Worm (Caenorhabditis elegans) whole organism, young adult: Measurements from ENCODE around the gene orc-2.

Source experiments
- B0019.2 ChIP-seq: fragments of 200-800 bp; sonication (Bioruptor generic); conservative IDR thresholded peaks from 2 replicates; pipeline ENCODE4 v1.3.6; 2022; ENCODE audit warnings: missing genetic modification reagents, missing genetic modification characterization, missing compliant biosample characterization
- C06A6.2 ChIP-seq: fragments of 200-800 bp; sonication (Bioruptor generic); conservative IDR thresholded peaks from 2 replicates; pipeline ENCODE4 v1.3.6; 2022; ENCODE audit warnings: missing genetic modification characterization, missing compliant biosample characterization
- C17E4.6 ChIP-seq: fragments of 200-800 bp; sonication (Bioruptor generic); IDR thresholded peaks from 2 replicates; pipeline ENCODE4 v1.3.6; 2022; ENCODE audit warnings: missing genetic modification reagents, missing genetic modification characterization, missing compliant biosample characterization
- D2030.7 ChIP-seq: fragments of 200-800 bp; sonication (Bioruptor generic); IDR thresholded peaks from 2 replicates; pipeline ENCODE4 v1.3.6; 2022; ENCODE audit warnings: missing genetic modification reagents, missing genetic modification characterization, missing compliant biosample characterization
- F39B2.1 ChIP-seq: fragments of 200-800 bp; sonication (Bioruptor generic); IDR thresholded peaks from 2 replicates; pipeline ENCODE4 v1.3.6; 2022; ENCODE audit warnings: missing genetic modification reagents, missing genetic modification characterization, missing compliant biosample characterization
- F52B5.7 ChIP-seq: sonication (generic microtip); optimal IDR thresholded peaks from 2 replicates; lab custom pipeline; 2016; ENCODE audit warnings: mild to moderate bottlenecking, missing genetic modification characterization, missing compliant biosample characterization
- F57A8.1 ChIP-seq: fragments of 200-800 bp; sonication (Bioruptor generic); optimal IDR thresholded peaks from 2 replicates; lab custom pipeline; 2018; ENCODE audit warnings: mild to moderate bottlenecking, missing genetic modification characterization, moderate library complexity, missing compliant biosample characterization
- K12H6.12 ChIP-seq: fragments of 200-800 bp; sonication (Bioruptor generic); optimal IDR thresholded peaks from 2 replicates; lab custom pipeline; 2018; ENCODE audit warnings: mild to moderate bottlenecking, missing genetic modification characterization, missing compliant biosample characterization
- Y53F4B.3 ChIP-seq: fragments of 200-800 bp; sonication (Bioruptor generic); IDR thresholded peaks from 2 replicates; pipeline ENCODE4 v1.3.6; 2022; ENCODE audit warnings: missing genetic modification reagents, missing genetic modification characterization, missing compliant biosample characterization
- Y56A3A.18 ChIP-seq: fragments of 200-800 bp; sonication (Bioruptor generic); IDR thresholded peaks from 2 replicates; pipeline ENCODE4 v1.3.6; 2022; ENCODE audit warnings: missing genetic modification reagents, missing genetic modification characterization, missing compliant biosample characterization
- Y67H2A.10 ChIP-seq: fragments of 200-800 bp; sonication (Bioruptor generic); conservative IDR thresholded peaks from 2 replicates; pipeline ENCODE4 v1.3.6; 2022; ENCODE audit warnings: missing genetic modification reagents, missing genetic modification characterization, missing compliant biosample characterization
- Y79H2A.3 ChIP-seq: fragments of 200-800 bp; sonication (Bioruptor generic); conservative IDR thresholded peaks from 2 replicates; pipeline ENCODE4 v1.3.6; 2022; ENCODE audit warnings: missing genetic modification reagents, missing genetic modification characterization, missing compliant biosample characterization
- Y95B8A.8 ChIP-seq: fragments of 200-800 bp; sonication (Bioruptor generic); IDR thresholded peaks from 2 replicates; pipeline ENCODE4 v1.3.6; 2022; ENCODE audit warnings: missing genetic modification reagents, missing genetic modification characterization, missing compliant biosample characterization
- atf-7 ChIP-seq: sonication (generic microtip); optimal IDR thresholded peaks from 2 replicates; lab custom pipeline; 2017; ENCODE audit warnings: mild to moderate bottlenecking, missing genetic modification characterization, missing compliant biosample characterization
- bed-1 ChIP-seq: fragments of 200-800 bp; sonication (Bioruptor generic); IDR thresholded peaks from 2 replicates; pipeline ENCODE4 v1.3.6; 2022; ENCODE audit warnings: missing genetic modification reagents, missing genetic modification characterization, missing compliant biosample characterization
- ccch-3 ChIP-seq: fragments of 200-800 bp; sonication (Bioruptor generic); optimal IDR thresholded peaks from 2 replicates; lab custom pipeline; 2018; ENCODE audit warnings: mild to moderate bottlenecking, missing genetic modification characterization, missing compliant biosample characterization
- cebp-1 ChIP-seq, 2 experiments: fragments of 200-800 bp in 1 of 2; sonication (Bioruptor generic) in 1 of 2; sonication (generic microtip) in 1 of 2; IDR thresholded peaks in 1 of 2; optimal IDR thresholded peaks in 1 of 2; 2 replicates each; pipeline versions ENCODE4 v1.3.6 to Lab custom; 2017 to 2022; ENCODE audit warnings: missing compliant biosample characterization in 2 of 2, missing genetic modification characterization in 2 of 2, mild to moderate bottlenecking in 1 of 2, missing genetic modification reagents in 1 of 2, moderate library complexity in 1 of 2
- ceh-100 ChIP-seq: fragments of 200-800 bp; sonication (Bioruptor generic); IDR thresholded peaks from 2 replicates; pipeline ENCODE4 v1.3.6; 2022; ENCODE audit warnings: missing genetic modification reagents, missing genetic modification characterization, missing compliant biosample characterization
- ceh-79 ChIP-seq: sonication (generic microtip); optimal IDR thresholded peaks from 2 replicates; lab custom pipeline; 2017; ENCODE audit warnings: mild to moderate bottlenecking, missing genetic modification characterization, missing compliant biosample characterization
- dox-1 ChIP-seq: fragments of 200-800 bp; sonication (Bioruptor generic); IDR thresholded peaks from 2 replicates; pipeline ENCODE4 v1.3.6; 2022; ENCODE audit warnings: missing genetic modification reagents, missing genetic modification characterization, missing compliant biosample characterization
- dpff-1 ChIP-seq: sonication (generic microtip); optimal IDR thresholded peaks from 2 replicates; lab custom pipeline; 2017; ENCODE audit warnings: mild to moderate bottlenecking, missing genetic modification characterization, missing compliant biosample characterization
- egl-18 ChIP-seq: fragments of 200-800 bp; sonication (Bioruptor generic); IDR thresholded peaks from 2 replicates; pipeline ENCODE4 v1.3.6; 2022; ENCODE audit warnings: missing genetic modification reagents, missing genetic modification characterization, missing compliant biosample characterization
- ets-4 ChIP-seq: fragments of 200-800 bp; sonication (Bioruptor generic); optimal IDR thresholded peaks from 2 replicates; lab custom pipeline; 2018; ENCODE audit warnings: mild to moderate bottlenecking, missing genetic modification characterization, missing compliant biosample characterization
- him-1 ChIP-seq: sonication (generic microtip); optimal IDR thresholded peaks from 2 replicates; lab custom pipeline; 2016; ENCODE audit warnings: missing genotype, missing genetic modification reagents, missing genetic modification characterization, missing compliant biosample characterization
- hmg-1.2 ChIP-seq: fragments of 200-800 bp; sonication (Bioruptor generic); IDR thresholded peaks from 2 replicates; pipeline ENCODE4 v1.3.6; 2022; ENCODE audit warnings: missing genetic modification reagents, missing genetic modification characterization, missing compliant biosample characterization
- hmg-20 ChIP-seq: fragments of 200-800 bp; sonication (Bioruptor generic); IDR thresholded peaks from 2 replicates; pipeline ENCODE4 v1.3.6; 2022; ENCODE audit warnings: missing genetic modification reagents, missing genetic modification characterization, missing compliant biosample characterization
- let-526 ChIP-seq: fragments of 200-800 bp; sonication (Bioruptor generic); IDR thresholded peaks from 2 replicates; pipeline ENCODE4 v1.3.6; 2022; ENCODE audit warnings: missing genetic modification reagents, missing genetic modification characterization, missing compliant biosample characterization
- lin-26 ChIP-seq: fragments of 200-800 bp; sonication (Bioruptor generic); IDR thresholded peaks from 2 replicates; pipeline ENCODE4 v1.3.6; 2022; ENCODE audit warnings: missing genetic modification reagents, missing genetic modification characterization, missing compliant biosample characterization
- lsy-27 ChIP-seq: sonication (generic microtip); optimal IDR thresholded peaks from 2 replicates; lab custom pipeline; 2017; ENCODE audit warnings: missing genetic modification characterization, mild to moderate bottlenecking, missing compliant biosample characterization, antibody characterized with exemption, missing genotype, borderline replicate concordance; ENCODE audit not compliant: insufficient read depth
- madf-10 ChIP-seq: sonication (generic microtip); optimal IDR thresholded peaks from 2 replicates; lab custom pipeline; 2016; ENCODE audit warnings: mild to moderate bottlenecking, missing genetic modification characterization, missing compliant biosample characterization
- mes-4 ChIP-seq: sonication (generic microtip); optimal IDR thresholded peaks from 2 replicates; lab custom pipeline; 2016; ENCODE audit warnings: missing genotype, missing genetic modification characterization, missing compliant biosample characterization
- nfya-2 ChIP-seq: fragments of 200-800 bp; sonication (Bioruptor generic); IDR thresholded peaks from 2 replicates; pipeline ENCODE4 v1.3.6; 2022; ENCODE audit warnings: missing genetic modification reagents, missing genetic modification characterization, missing compliant biosample characterization
- nfyb-1 ChIP-seq: fragments of 200-800 bp; sonication (Bioruptor generic); IDR thresholded peaks from 2 replicates; pipeline ENCODE4 v1.3.6; 2022; ENCODE audit warnings: missing genetic modification reagents, missing genetic modification characterization, missing compliant biosample characterization
- rpc-1 ChIP-seq, 2 experiments: fragments of 150-350 bp in 1 of 2; sonication (generic microtip) in 1 of 2; optimal IDR thresholded peaks; 2 replicates each; lab custom pipeline; 2014 to 2018; ENCODE audit warnings: missing biosample characterization in 1 of 2, missing genetic modification characterization in 1 of 2, missing genetic modification reagents in 1 of 2, missing genotype in 1 of 2
- sdz-38 ChIP-seq: sonication (generic microtip); optimal IDR thresholded peaks from 2 replicates; lab custom pipeline; 2016; ENCODE audit warnings: missing genotype, missing genetic modification characterization, missing compliant biosample characterization
- sea-2 ChIP-seq: fragments of 200-800 bp; sonication (Bioruptor generic); IDR thresholded peaks from 2 replicates; pipeline ENCODE4 v1.3.6; 2022; ENCODE audit warnings: missing genetic modification characterization, missing compliant biosample characterization
- snpc-1.3 ChIP-seq: sonication (generic microtip); optimal IDR thresholded peaks from 2 replicates; lab custom pipeline; 2017; ENCODE audit warnings: missing genetic modification characterization, mild to moderate bottlenecking, missing compliant biosample characterization, antibody characterized with exemption, moderate library complexity, missing genotype, missing genetic modification reagents; ENCODE audit not compliant: insufficient read depth
- tlf-1 ChIP-seq: fragments of 200-800 bp; sonication (Bioruptor generic); optimal IDR thresholded peaks from 2 replicates; lab custom pipeline; 2018; ENCODE audit warnings: mild to moderate bottlenecking, missing genetic modification characterization, missing compliant biosample characterization
- xnd-1 ChIP-seq: sonication (generic microtip); optimal IDR thresholded peaks from 2 replicates; lab custom pipeline; 2016; ENCODE audit warnings: missing genotype, missing genetic modification reagents, missing genetic modification characterization, missing compliant biosample characterization
- zfh-2 ChIP-seq: fragments of 200-800 bp; sonication (Bioruptor generic); conservative IDR thresholded peaks from 2 replicates; pipeline ENCODE4 v1.3.6; 2022; ENCODE audit warnings: missing genetic modification reagents, missing genetic modification characterization, missing compliant biosample characterization
- ztf-6 ChIP-seq: fragments of 200-800 bp; sonication (Bioruptor generic); IDR thresholded peaks from 2 replicates; pipeline ENCODE4 v1.3.6; 2022; ENCODE audit warnings: missing genetic modification reagents, missing genetic modification characterization, missing compliant biosample characterization

orc-2 gene

DNA sequence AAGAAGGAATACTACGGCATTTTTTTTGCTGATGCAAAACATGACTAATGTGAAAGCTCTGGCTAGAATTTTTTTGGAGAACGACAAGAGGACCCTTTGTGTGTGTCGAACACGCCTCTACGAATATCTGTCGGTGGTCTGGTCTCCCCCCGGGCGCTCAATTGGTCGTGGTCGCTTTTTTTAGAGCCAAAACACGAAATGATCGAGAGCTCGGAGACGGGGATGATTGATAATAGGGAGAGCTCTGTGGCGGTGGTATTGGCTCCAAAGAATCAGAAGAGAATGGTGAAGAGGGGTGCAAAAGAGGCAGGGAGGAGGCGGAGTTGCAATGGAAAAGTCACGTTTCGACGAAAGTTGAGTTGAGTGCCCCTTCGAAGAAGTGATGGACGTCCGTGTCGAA lies 44.2 kb upstream of the orc-2 start:
- TF ChIP-seq zfh-2 (GFP tag; lab: Robert Waterston, UW), result peak; percentile 54
- TF ChIP-seq Y53F4B.3, result no peak
- TF ChIP-seq ccch-3 (GFP tag; lab: Kevin White, UChicago), result no peak
- no peak for TF ChIP-seq tlf-1 (GFP tag; lab: Kevin White, UChicago)
- TF ChIP-seq bed-1 (GFP tag; lab: Robert Waterston, UW), result no peak
- TF ChIP-seq madf-10 (tag; lab: Kevin White, UChicago), result no peak
- TF ChIP-seq lsy-27, result no peak
- no peak for TF ChIP-seq hmg-20 (GFP tag; lab: Robert Waterston, UW)
- no peak for TF ChIP-seq hmg-1.2 (GFP tag; lab: Robert Waterston, UW)
- TF ChIP-seq, all 124 proteins: peak for 1

DNA sequence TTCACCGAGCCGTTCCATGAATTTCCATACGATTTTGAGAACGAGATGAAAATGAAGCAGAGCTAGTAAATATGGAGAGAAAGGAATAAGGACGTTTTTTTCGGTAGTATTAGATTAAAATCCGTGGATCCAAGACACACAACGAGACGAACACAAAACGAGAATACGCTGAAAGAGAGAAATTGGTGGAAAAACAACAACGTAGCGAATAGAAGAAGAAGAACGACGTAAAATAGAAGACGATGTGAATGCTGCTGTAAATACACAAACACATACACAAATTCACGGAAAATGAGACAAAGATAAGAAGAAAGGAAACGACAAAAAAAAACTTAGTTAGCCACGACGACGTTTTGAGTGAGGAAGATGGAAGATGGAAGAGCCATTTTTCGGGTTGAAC lies 39.0 kb upstream of the orc-2 start:
- TF ChIP-seq dpff-1 (tag; lab: Kevin White, UChicago) (no peak), ceh-79 (tag; lab: Kevin White, UChicago) (no peak), ceh-100 (GFP tag; lab: Robert Waterston, UW) (no peak), F52B5.7 (tag; lab: Kevin White, UChicago) (no peak), cebp-1 (GFP tag; IDR thresholded peaks at IDR 0.05; lab: Robert Waterston, UW) (no peak), cebp-1 (tag; optimal IDR thresholded peaks at IDR 0.05; lab: Kevin White, UChicago) (no peak)
- TF ChIP-seq, all 124 proteins: peak for 0

DNA sequence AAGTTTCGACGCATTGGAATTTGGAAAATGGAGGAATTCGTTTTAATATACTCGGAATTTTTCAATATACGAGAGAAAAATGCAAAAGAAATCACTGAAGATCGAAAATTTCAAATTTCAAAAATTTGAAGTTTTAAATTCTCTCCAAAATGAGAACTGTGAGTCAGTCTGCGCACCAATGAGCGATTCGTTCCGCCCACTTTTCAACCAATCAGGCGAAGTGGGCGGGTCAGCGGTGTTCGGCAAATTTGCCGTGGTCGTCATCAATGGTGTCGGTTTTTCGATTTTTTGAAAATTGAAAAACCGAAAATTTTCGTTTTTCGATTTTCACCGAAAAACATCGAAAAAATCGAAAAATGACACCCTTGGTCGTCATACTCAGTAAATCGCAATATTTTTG lies 35.2 kb upstream of the orc-2 start:
- TF ChIP-seq nfyb-1 (peak; percentile 30; the same call in 1 of the 2 replicates), him-1 (no peak)

DNA sequence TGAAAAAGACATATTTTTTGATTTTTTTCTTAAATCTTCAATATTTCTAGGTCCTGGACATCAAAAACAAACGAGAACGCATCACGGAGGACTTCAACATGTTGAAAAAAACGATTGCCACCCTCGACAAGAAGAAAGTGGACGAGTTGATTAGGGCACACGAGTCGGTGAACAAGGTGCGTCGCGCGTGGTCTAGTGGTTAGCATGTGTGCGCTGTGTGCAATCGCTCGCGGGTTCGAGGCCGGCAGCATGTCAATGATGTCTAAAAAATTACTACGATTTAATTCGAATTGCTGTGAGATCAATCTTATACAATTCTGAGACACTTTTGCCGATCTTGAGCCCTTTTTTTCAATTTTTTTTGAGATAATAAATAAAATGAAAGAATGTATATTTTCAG lies 33.7 kb upstream of the orc-2 start:
- TF ChIP-seq bed-1 (GFP tag; lab: Robert Waterston, UW) (no peak), Y95B8A.8 (GFP tag; lab: Robert Waterston, UW) (peak; percentile 78; the same call in 1 of the 2 replicates), nfya-2 (GFP tag; lab: Robert Waterston, UW) (no peak), F39B2.1 (GFP tag; lab: Robert Waterston, UW) (no peak), atf-7 (tag; lab: Kevin White, UChicago) (peak; percentile 82), let-526 (peak; percentile 85), D2030.7 (GFP tag; lab: Robert Waterston, UW) (peak; percentile 43), mes-4 (peak; percentile 82), B0019.2 (GFP tag; lab: Robert Waterston, UW) (0 out of 2 replicates have a peak, but pooled peaks have one; percentile 19), hmg-20 (GFP tag; lab: Robert Waterston, UW) (peak; percentile 70; the same call in 1 of the 2 replicates), lin-26 (peak; percentile 92), C06A6.2 (GFP tag; lab: Robert Waterston, UW) (0 out of 2 replicates have a peak, but pooled peaks have one; percentile 36), snpc-1.3 (tag; lab: Kevin White, UChicago) (peak; percentile 86), ceh-100 (GFP tag; lab: Robert Waterston, UW) (peak; percentile 79), egl-18 (0 out of 2 replicates have a peak, but pooled peaks have one; percentile 66), C17E4.6 (GFP tag; lab: Robert Waterston, UW) (peak; percentile 76), ztf-6 (GFP tag; lab: Robert Waterston, UW) (0 out of 2 replicates have a peak, but pooled peaks have one; percentile 60), ets-4 (GFP tag; lab: Kevin White, UChicago) (peak; percentile 44), rpc-1 (optimal IDR thresholded peaks at IDR 0.05; lab: Kevin White, UChicago) (peak; percentile 87), rpc-1 (tag; optimal IDR thresholded peaks at IDR 0.05; lab: Kevin White, UChicago) (peak; percentile 87), sea-2 (GFP tag; lab: Robert Waterston, UW) (no peak), sdz-38 (no peak), dox-1 (peak; percentile 88), xnd-1 (tag; lab: Kevin White, UChicago) (no peak), him-1 (peak; percentile 91), Y67H2A.10 (0 out of 2 replicates have a peak, but pooled peaks have one; percentile 18), zfh-2 (GFP tag; lab: Robert Waterston, UW) (peak; percentile 64), dpff-1 (tag; lab: Kevin White, UChicago) (no peak), Y79H2A.3 (GFP tag; lab: Robert Waterston, UW) (0 out of 2 replicates have a peak, but pooled peaks have one; percentile 29), F57A8.1 (GFP tag; lab: Kevin White, UChicago) (peak; percentile 69), Y56A3A.18 (GFP tag; lab: Robert Waterston, UW) (0 out of 2 replicates have a peak, but pooled peaks have one; percentile 61), K12H6.12 (peak; percentile 65)
